Worm (Caenorhabditis elegans) whole organism, L1 larva: Measurements from ENCODE around the gene vps-54.
A peak's percentile ranks its signal among the peaks of the same experiment; 100 is the strongest.

Source experiments
- ama-1 ChIP-seq: fragments of 150-350 bp; optimal IDR thresholded peaks from 2 replicates; lab custom pipeline; 2014
- ceh-63 ChIP-seq: fragments of 200-800 bp; sonication (Bioruptor generic); optimal IDR thresholded peaks from 2 replicates; lab custom pipeline; 2018; ENCODE audit warnings: mild to moderate bottlenecking, missing genetic modification characterization, missing compliant biosample characterization
- ceh-8 ChIP-seq: fragments of 200-800 bp; sonication (Bioruptor generic); optimal IDR thresholded peaks from 2 replicates; lab custom pipeline; 2018; ENCODE audit warnings: mild to moderate bottlenecking, missing genetic modification characterization, moderate library complexity, missing compliant biosample characterization
- ceh-82 ChIP-seq, 3 experiments: fragments of 150-350 bp in 1 of 3; sonication (generic microtip) in 2 of 3; optimal IDR thresholded peaks; 2 replicates each; lab custom pipeline; 2014 to 2017; ENCODE audit warnings: missing biosample characterization in 3 of 3, missing genetic modification characterization in 3 of 3
- ceh-88 ChIP-seq: fragments of 200-800 bp; sonication (Bioruptor generic); IDR thresholded peaks from 2 replicates; pipeline ENCODE4 v1.3.6; 2022; ENCODE audit warnings: missing genetic modification characterization, missing compliant biosample characterization
- dpl-1 ChIP-seq, 3 experiments: fragments of 150-350 bp in 2 of 3; sonication (generic microtip) in 1 of 3; optimal IDR thresholded peaks; 2 replicates each; lab custom pipeline; 2014 to 2017; ENCODE audit warnings: missing biosample characterization in 3 of 3, missing genetic modification characterization in 3 of 3, missing genetic modification reagents in 3 of 3
- dsc-1 ChIP-seq: sonication (generic microtip); optimal IDR thresholded peaks from 2 replicates; lab custom pipeline; 2016; ENCODE audit warnings: mild to moderate bottlenecking, missing genetic modification characterization, missing compliant biosample characterization
- efl-1 ChIP-seq, 4 experiments: fragments of 150-350 bp; optimal IDR thresholded peaks in 3 of 4; peaks in 1 of 4; 1 replicate in 1 of 4; 2 replicates in 3 of 4; lab custom pipeline; 2014; ENCODE audit warnings: missing biosample characterization in 2 of 4, missing genetic modification characterization in 2 of 4, missing genetic modification reagents in 2 of 4
- egl-13 ChIP-seq: sonication (generic microtip); optimal IDR thresholded peaks from 2 replicates; lab custom pipeline; 2016; ENCODE audit warnings: missing genotype, missing genetic modification reagents, missing genetic modification characterization, missing compliant biosample characterization
- egl-27 ChIP-seq, 2 experiments: fragments of 150-350 bp in 1 of 2; sonication (generic microtip); optimal IDR thresholded peaks; 3 replicates each; lab custom pipeline; 2017 to 2018; ENCODE audit warnings: missing biosample characterization in 2 of 2, missing genetic modification characterization in 2 of 2, missing genetic modification reagents in 2 of 2
- elt-2 ChIP-seq: sonication (generic microtip); optimal IDR thresholded peaks from 2 replicates; lab custom pipeline; 2016; ENCODE audit warnings: missing genetic modification characterization, mild to moderate bottlenecking, inconsistent platforms, missing compliant biosample characterization, missing genetic modification reagents
- ets-5 ChIP-seq: fragments of 200-800 bp; sonication (Bioruptor generic); IDR thresholded peaks from 2 replicates; pipeline ENCODE4 v1.3.6; 2022; ENCODE audit warnings: missing genetic modification characterization, missing compliant biosample characterization
- fos-1 ChIP-seq: fragments of 150-350 bp; optimal IDR thresholded peaks from 2 replicates; lab custom pipeline; 2014; ENCODE audit warnings: missing biosample characterization, missing genetic modification characterization
- hlh-17 ChIP-seq: fragments of 200-800 bp; sonication (Bioruptor generic); optimal IDR thresholded peaks from 2 replicates; lab custom pipeline; 2018; ENCODE audit warnings: missing genetic modification characterization, mild to moderate bottlenecking, missing compliant biosample characterization, moderate library complexity, borderline replicate concordance
- hlh-4 ChIP-seq: sonication (generic microtip); optimal IDR thresholded peaks from 2 replicates; lab custom pipeline; 2016; ENCODE audit warnings: mild to moderate bottlenecking, missing genetic modification characterization, missing compliant biosample characterization
- hpl-2 ChIP-seq: fragments of 150-350 bp; optimal IDR thresholded peaks from 2 replicates; lab custom pipeline; 2014; ENCODE audit warnings: missing biosample characterization, missing genetic modification reagents, missing genetic modification characterization
- jun-1 ChIP-seq: fragments of 150-350 bp; optimal IDR thresholded peaks from 2 replicates; lab custom pipeline; 2014; ENCODE audit warnings: missing biosample characterization, missing genetic modification reagents, missing genetic modification characterization
- lin-15B ChIP-seq: fragments of 150-350 bp; sonication (generic microtip); optimal IDR thresholded peaks from 3 replicates; lab custom pipeline; 2014; ENCODE audit warnings: missing biosample characterization, missing genetic modification characterization
- mab-9 ChIP-seq: fragments of 200-800 bp; sonication (Bioruptor generic); IDR thresholded peaks from 2 replicates; pipeline ENCODE4 v1.3.6; 2022; ENCODE audit warnings: missing genetic modification reagents, missing genetic modification characterization, missing compliant biosample characterization
- mdl-1 ChIP-seq, 2 experiments: fragments of 150-350 bp; optimal IDR thresholded peaks; 2 replicates each; lab custom pipeline; 2014 to 2017; ENCODE audit warnings: missing biosample characterization in 2 of 2, missing genetic modification characterization in 2 of 2, inconsistent platforms in 1 of 2
- mef-2 ChIP-seq: fragments of 150-350 bp; optimal IDR thresholded peaks from 2 replicates; lab custom pipeline; 2014; ENCODE audit warnings: missing biosample characterization, missing genetic modification characterization
- nhr-11 ChIP-seq: fragments of 150-350 bp; optimal IDR thresholded peaks from 2 replicates; lab custom pipeline; 2014; ENCODE audit warnings: missing biosample characterization, missing genetic modification characterization
- nhr-20 ChIP-seq: sonication (generic microtip); optimal IDR thresholded peaks from 2 replicates; lab custom pipeline; 2016; ENCODE audit warnings: mild to moderate bottlenecking, missing genetic modification characterization, missing compliant biosample characterization
- nhr-237 ChIP-seq: fragments of 150-350 bp; optimal IDR thresholded peaks from 2 replicates; lab custom pipeline; 2014; ENCODE audit warnings: missing biosample characterization, missing genetic modification characterization
- nhr-28 ChIP-seq: fragments of 150-350 bp; optimal IDR thresholded peaks from 2 replicates; lab custom pipeline; 2014; ENCODE audit warnings: missing biosample characterization, missing genetic modification characterization
- nhr-77 ChIP-seq: fragments of 150-350 bp; optimal IDR thresholded peaks from 2 replicates; lab custom pipeline; 2014; ENCODE audit warnings: missing biosample characterization, missing genetic modification characterization
- nhr-84 ChIP-seq: sonication (generic microtip); optimal IDR thresholded peaks from 2 replicates; lab custom pipeline; 2017; ENCODE audit warnings: missing biosample characterization, missing genetic modification characterization
- nhr-85 ChIP-seq: sonication (generic microtip); peaks from one replicate; lab custom pipeline; 2016; ENCODE audit warnings: missing genetic modification characterization, inconsistent platforms, missing compliant biosample characterization
- nhr-90 ChIP-seq: sonication (generic microtip); optimal IDR thresholded peaks from 2 replicates; lab custom pipeline; 2016; ENCODE audit warnings: mild to moderate bottlenecking, missing genetic modification characterization, missing compliant biosample characterization; ENCODE audit not compliant: poor library complexity
- pqm-1 ChIP-seq: sonication (generic microtip); optimal IDR thresholded peaks from 3 replicates; lab custom pipeline; 2017; ENCODE audit warnings: missing biosample characterization, missing genetic modification characterization
- sox-4 ChIP-seq: sonication (generic microtip); optimal IDR thresholded peaks from 2 replicates; lab custom pipeline; 2016; ENCODE audit warnings: missing genetic modification characterization, missing compliant biosample characterization
- sptf-1 ChIP-seq: fragments of 150-350 bp; optimal IDR thresholded peaks from 2 replicates; lab custom pipeline; 2014; ENCODE audit warnings: missing biosample characterization, missing genetic modification characterization
- swsn-7 ChIP-seq: sonication (generic microtip); optimal IDR thresholded peaks from 2 replicates; lab custom pipeline; 2016; ENCODE audit warnings: missing genetic modification characterization, missing compliant biosample characterization
- unc-86 ChIP-seq: sonication (generic microtip); optimal IDR thresholded peaks from 2 replicates; lab custom pipeline; 2016; ENCODE audit warnings: missing genetic modification characterization, missing compliant biosample characterization
- unc-98 ChIP-seq: fragments of 200-800 bp; sonication (Bioruptor generic); IDR thresholded peaks from 2 replicates; pipeline ENCODE4 v1.3.6; 2022; ENCODE audit warnings: missing genetic modification characterization, missing compliant biosample characterization

The vps-54 gene

DNA sequence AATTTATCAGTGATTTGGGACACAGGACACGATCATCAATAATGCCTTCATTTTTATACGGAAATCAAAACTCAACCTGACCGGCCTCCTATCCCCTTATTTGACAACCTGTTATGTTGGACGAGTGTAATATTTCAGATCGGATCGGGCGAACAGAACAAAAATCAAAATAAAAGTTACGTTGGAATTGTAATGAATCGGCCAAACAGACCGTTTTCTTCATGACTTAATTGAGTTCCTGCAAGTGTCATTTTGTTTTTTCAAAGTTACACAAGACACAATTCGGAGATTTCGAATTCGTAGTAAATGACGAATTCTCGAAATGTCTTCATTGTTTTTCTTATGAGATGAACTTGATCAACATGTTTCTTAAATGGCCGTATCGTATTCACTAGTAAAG lies 21.0 kb downstream of the vps-54 start, which contains the start of gene F32G8.3:
TSS of gene F32G8.3 (minus strand) at position 101 of the 400 bp plus-strand sequence.
- no peak for TF ChIP-seq egl-27 (tag; optimal IDR thresholded peaks at IDR 0.05; lab: Kevin White, UChicago)
- no peak for TF ChIP-seq dpl-1 (GFP tag; optimal IDR thresholded peaks at IDR 0.05; lab: Kevin White, UChicago)
- no peak for TF ChIP-seq dsc-1 (tag; lab: Kevin White, UChicago)
- no peak for TF ChIP-seq ceh-8 (GFP tag; lab: Kevin White, UChicago)
- no peak for TF ChIP-seq sox-4 (tag; lab: Kevin White, UChicago)
- no peak for TF ChIP-seq jun-1 (tag; lab: Kevin White, UChicago)
- no peak for TF ChIP-seq pqm-1 (tag; lab: Kevin White, UChicago)
- no peak for TF ChIP-seq ceh-88 (GFP tag; lab: Robert Waterston, UW)
- no peak for TF ChIP-seq sptf-1 (tag; lab: Kevin White, UChicago)
- no peak for TF ChIP-seq hpl-2
- no peak for TF ChIP-seq mab-9

DNA sequence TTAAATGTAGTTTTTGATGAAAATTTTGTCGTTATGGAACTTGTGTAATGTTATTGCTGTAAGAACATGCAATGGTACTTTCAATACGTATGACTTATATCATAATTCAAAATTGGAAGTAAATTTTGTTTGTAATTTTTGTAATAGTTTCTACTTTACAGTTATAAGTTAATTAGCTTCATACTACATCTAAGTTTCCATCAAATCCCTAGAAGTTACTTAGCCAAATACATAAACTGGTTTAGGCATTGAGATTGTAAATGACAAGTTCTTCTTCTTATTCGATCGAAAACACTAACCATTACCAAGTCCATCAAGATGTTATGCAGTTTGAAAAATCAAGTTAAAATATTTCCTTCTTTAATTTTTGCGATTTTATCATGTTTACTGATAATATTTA lies 26.5 kb downstream of the vps-54 start, which contains the start of gene F32G8.2:
TSS of gene F32G8.2 (plus strand) at position 301 of the 400 bp plus-strand sequence.
- no peak for TF ChIP-seq egl-13 (tag; lab: Kevin White, UChicago)
- no peak for TF ChIP-seq lin-15B (tag; lab: Kevin White, UChicago)
- TF ChIP-seq mdl-1 (tag; optimal IDR thresholded peaks at IDR 0.05; lab: Kevin White, UChicago): no peak
- no peak for TF ChIP-seq nhr-28 (tag; lab: Kevin White, UChicago)
- TF ChIP-seq swsn-7 (tag; lab: Kevin White, UChicago): no peak
- TF ChIP-seq hlh-4 (tag; lab: Kevin White, UChicago): no peak
- no peak for TF ChIP-seq unc-98 (GFP tag; lab: Robert Waterston, UW)
- TF ChIP-seq ceh-63 (GFP tag; lab: Kevin White, UChicago): no peak
- TF ChIP-seq unc-86 (tag; lab: Kevin White, UChicago): no peak
- TF ChIP-seq ama-1 (lab: Kevin White, UChicago): no peak
- TF ChIP-seq ets-5: no peak
- TF ChIP-seq nhr-84: no peak
- no peak for TF ChIP-seq fos-1 (tag; lab: Kevin White, UChicago)

- no peak for TF ChIP-seq swsn-7 (tag; lab: Kevin White, UChicago)
- no peak for TF ChIP-seq ceh-82 (tag; optimal IDR thresholded peaks at IDR 0.05; lab: Kevin White, UChicago)
- TF ChIP-seq egl-13 (tag; lab: Kevin White, UChicago): no peak
- no peak for TF ChIP-seq hlh-17 (GFP tag; lab: Kevin White, UChicago)
- TF ChIP-seq fos-1 (tag; lab: Kevin White, UChicago): no peak
- no peak for TF ChIP-seq dsc-1 (tag; lab: Kevin White, UChicago)
- TF ChIP-seq nhr-237 (tag; lab: Kevin White, UChicago): no peak
Observed at ce11 chrV:10548981-10549380, 27.2 kb downstream of the vps-54 start, which contains the start of gene srd-34. srd-34 (minus strand) TSS chrV:10549081.

- TF ChIP-seq sptf-1 (tag; lab: Kevin White, UChicago) (no peak), nhr-90 (tag; lab: Kevin White, UChicago) (peak; percentile 6), efl-1 (optimal IDR thresholded peaks at IDR 0.05; lab: Kevin White, UChicago) (peak in 1 of 2 experiments; percentile 6), efl-1 (GFP tag; optimal IDR thresholded peaks at IDR 0.05 in 1 of 2; lab: Kevin White, UChicago) (no peak), nhr-85 (tag; lab: Kevin White, UChicago) (peak; percentile 79), nhr-77 (tag; lab: Kevin White, UChicago) (peak; percentile 80), mef-2 (no peak), nhr-11 (tag; lab: Kevin White, UChicago) (no peak), elt-2 (peak; percentile 1), nhr-20 (tag; lab: Kevin White, UChicago) (peak; percentile 36)
- TF ChIP-seq, all 84 proteins: peak for 6
Observed at ce11 chrV:10546749-10547148, 29.5 kb downstream of the vps-54 start, which contains the start of gene F25D1.5. F25D1.5 (minus strand) TSS chrV:10546783.
